Worm (Caenorhabditis elegans): ENCODE results near the gene fbf-1.

Gene fbf-1

ce11 chrII:6055927-6056326 lies 24.7 kb downstream of the fbf-1 start, which contains the start of gene R12C12.7:
Gene R12C12.7 (minus strand): TSS chrII:6055985.
- TF ChIP-seq bed-3 (GFP tag; optimal IDR thresholded peaks at IDR 0.05) (no peak), mep-1 (tag; optimal IDR thresholded peaks at IDR 0.05) (no peak), sptf-1 (tag; optimal IDR thresholded peaks at IDR 0.05) (no peak), snpc-4 (tag; optimal IDR thresholded peaks at IDR 0.05) (no peak), ceh-83 (GFP tag; optimal IDR thresholded peaks at IDR 0.05) (no peak)

ce11 chrII:6050120-6050519 lies 30.5 kb downstream of the fbf-1 start, which contains the start of gene gldc-1:
Gene gldc-1 (plus strand): TSS chrII:6050420.
- TF ChIP-seq bed-3 (GFP tag; optimal IDR thresholded peaks at IDR 0.05) (no peak), ces-1 (GFP tag; optimal IDR thresholded peaks at IDR 0.05) (no peak), sem-2 (GFP tag; optimal IDR thresholded peaks at IDR 0.05) (no peak), cnd-1 (tag; optimal IDR thresholded peaks at IDR 0.05) (no peak), ztf-11 (tag; optimal IDR thresholded peaks at IDR 0.05) (no peak), nhr-28 (tag; optimal IDR thresholded peaks at IDR 0.05) (no peak), snpc-4 (tag; optimal IDR thresholded peaks at IDR 0.05) (no peak), ceh-83 (GFP tag; optimal IDR thresholded peaks at IDR 0.05) (no peak), nhr-12 (tag; optimal IDR thresholded peaks at IDR 0.05) (no peak), mep-1 (tag; optimal IDR thresholded peaks at IDR 0.05) (no peak), blmp-1 (tag; optimal IDR thresholded peaks at IDR 0.05) (no peak)

DNA sequence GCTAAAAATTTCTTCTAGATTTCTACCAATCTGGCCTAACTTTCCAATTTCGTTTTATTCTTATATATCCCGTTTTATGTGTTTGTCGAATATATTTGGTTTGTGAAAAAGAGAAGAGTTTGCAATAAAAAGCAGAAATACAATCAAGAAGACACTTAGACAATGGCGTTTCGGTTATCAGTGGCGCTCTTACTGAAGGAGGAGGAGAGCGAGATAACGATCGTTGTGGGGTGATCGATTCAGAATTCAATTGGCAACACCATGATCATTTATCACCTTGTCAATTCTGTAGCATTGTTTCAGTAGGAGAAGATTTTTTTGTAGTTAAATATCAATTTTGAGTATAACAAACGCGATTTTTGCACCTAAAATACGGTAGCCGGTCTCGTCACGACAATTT lies 31.1 kb downstream of the fbf-1 start:
- no peak for TF ChIP-seq drap-1 (GFP tag; optimal IDR thresholded peaks at IDR 0.05)
- TF ChIP-seq nhr-28 (tag; optimal IDR thresholded peaks at IDR 0.05) = no peak
- no peak for TF ChIP-seq ceh-83 (GFP tag; optimal IDR thresholded peaks at IDR 0.05)

- peak; percentile 46 for TF ChIP-seq nhr-237 (tag; optimal IDR thresholded peaks at IDR 0.05)
- peak; percentile 22 for TF ChIP-seq ceh-43 (GFP tag; optimal IDR thresholded peaks at IDR 0.05)
- no peak for TF ChIP-seq tbx-8 (GFP tag; optimal IDR thresholded peaks at IDR 0.05)
- TF ChIP-seq zip-8 (tag; optimal IDR thresholded peaks at IDR 0.05) = no peak
- no peak for TF ChIP-seq elt-3 (tag; optimal IDR thresholded peaks at IDR 0.05)
- peak; percentile 3 for TF ChIP-seq cnd-1 (tag; optimal IDR thresholded peaks at IDR 0.05)
- TF ChIP-seq lsy-2 (tag; optimal IDR thresholded peaks at IDR 0.05) = peak; percentile 67
- no peak for TF ChIP-seq bed-3 (GFP tag; optimal IDR thresholded peaks at IDR 0.05)
- peak; percentile 74 for TF ChIP-seq mep-1 (tag; optimal IDR thresholded peaks at IDR 0.05)
- no peak for TF ChIP-seq hlh-1 (tag; optimal IDR thresholded peaks at IDR 0.05)
- no peak for TF ChIP-seq drap-1 (GFP tag; optimal IDR thresholded peaks at IDR 0.05)
- TF ChIP-seq flh-1 (GFP tag; optimal IDR thresholded peaks at IDR 0.05) = no peak
- no peak for TF ChIP-seq nhr-76 (tag; optimal IDR thresholded peaks at IDR 0.05)
- TF ChIP-seq lin-13 (tag; optimal IDR thresholded peaks at IDR 0.05) = peak; percentile 78
- TF ChIP-seq sem-2 (GFP tag; optimal IDR thresholded peaks at IDR 0.05) = no peak
- peak; percentile 38 for TF ChIP-seq pha-4 (tag; optimal IDR thresholded peaks at IDR 0.05)
- TF ChIP-seq nhr-2 (tag; optimal IDR thresholded peaks at IDR 0.05) = no peak
- TF ChIP-seq ces-1 (GFP tag; optimal IDR thresholded peaks at IDR 0.05) = peak; percentile 41
- no peak for TF ChIP-seq nhr-28 (tag; optimal IDR thresholded peaks at IDR 0.05)
- TF ChIP-seq snpc-4 (tag; optimal IDR thresholded peaks at IDR 0.05) = no peak
- TF ChIP-seq M03D4.4 (tag; optimal IDR thresholded peaks at IDR 0.05) = peak; percentile 67
- TF ChIP-seq unc-39 (tag; optimal IDR thresholded peaks at IDR 0.05) = no peak
- TF ChIP-seq unc-120 (tag; optimal IDR thresholded peaks at IDR 0.05; ENCODE audit: poor library complexity, severe bottlenecking) = no peak
- peak; percentile 47 for TF ChIP-seq mls-2 (tag; optimal IDR thresholded peaks at IDR 0.05)
- TF ChIP-seq sptf-1 (tag; optimal IDR thresholded peaks at IDR 0.05) = peak; percentile 62
- TF ChIP-seq ham-2 (GFP tag; optimal IDR thresholded peaks at IDR 0.05) = no peak
Measured at ce11 chrII:6047639-6048159, 32.9 kb downstream of the fbf-1 start, which contains the start of the genes R12C12.6 and ran-5. Gene R12C12.6 (minus strand): TSS chrII:6047867. Gene ran-5 (plus strand): TSS chrII:6048109.

DNA sequence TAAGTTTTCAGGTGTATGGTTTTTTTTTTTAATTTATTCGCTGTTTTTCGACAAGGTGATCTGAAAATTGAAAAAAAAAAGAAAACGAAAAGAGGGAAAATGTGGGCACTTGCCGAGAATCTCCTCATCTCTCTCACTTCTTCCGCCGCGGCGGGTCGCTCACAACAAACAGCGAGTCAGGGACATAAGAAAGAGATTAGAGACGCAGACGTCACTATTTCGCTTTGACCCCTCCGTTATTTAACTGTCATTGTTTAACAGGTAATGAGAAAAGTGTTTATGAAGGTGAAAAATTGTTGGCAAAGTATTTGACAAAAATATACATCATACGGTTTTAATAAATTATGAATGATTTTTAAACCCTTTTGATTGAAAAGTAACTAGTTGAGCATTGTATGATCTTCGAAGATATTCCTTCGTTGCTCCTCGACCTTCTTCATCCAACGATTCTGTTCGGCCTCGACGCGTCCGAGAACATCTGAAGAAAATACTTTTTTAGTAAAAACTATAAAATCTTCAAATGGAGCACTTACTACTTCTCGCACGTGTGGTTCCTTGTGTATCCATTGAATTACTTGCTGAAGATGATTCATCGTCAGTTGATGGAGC lies 34.5 kb downstream of the fbf-1 start:
- no peak for TF ChIP-seq unc-62 (GFP tag; optimal IDR thresholded peaks at IDR 0.05)
- peak; percentile 7 for TF ChIP-seq ces-1 (GFP tag; optimal IDR thresholded peaks at IDR 0.05)
- no peak for TF ChIP-seq mab-5 (tag; optimal IDR thresholded peaks at IDR 0.05)
- TF ChIP-seq drap-1 (GFP tag; optimal IDR thresholded peaks at IDR 0.05) = no peak
- no peak for TF ChIP-seq ceh-43 (GFP tag; optimal IDR thresholded peaks at IDR 0.05)
- TF ChIP-seq ceh-83 (GFP tag; optimal IDR thresholded peaks at IDR 0.05) = no peak
- TF ChIP-seq M03D4.4 (tag; optimal IDR thresholded peaks at IDR 0.05) = no peak

Measured in whole organism, mixed stage, embryonic.